Worm (Caenorhabditis elegans): Measurements from ENCODE around the gene vps-52.

vps-52 gene

DNA sequence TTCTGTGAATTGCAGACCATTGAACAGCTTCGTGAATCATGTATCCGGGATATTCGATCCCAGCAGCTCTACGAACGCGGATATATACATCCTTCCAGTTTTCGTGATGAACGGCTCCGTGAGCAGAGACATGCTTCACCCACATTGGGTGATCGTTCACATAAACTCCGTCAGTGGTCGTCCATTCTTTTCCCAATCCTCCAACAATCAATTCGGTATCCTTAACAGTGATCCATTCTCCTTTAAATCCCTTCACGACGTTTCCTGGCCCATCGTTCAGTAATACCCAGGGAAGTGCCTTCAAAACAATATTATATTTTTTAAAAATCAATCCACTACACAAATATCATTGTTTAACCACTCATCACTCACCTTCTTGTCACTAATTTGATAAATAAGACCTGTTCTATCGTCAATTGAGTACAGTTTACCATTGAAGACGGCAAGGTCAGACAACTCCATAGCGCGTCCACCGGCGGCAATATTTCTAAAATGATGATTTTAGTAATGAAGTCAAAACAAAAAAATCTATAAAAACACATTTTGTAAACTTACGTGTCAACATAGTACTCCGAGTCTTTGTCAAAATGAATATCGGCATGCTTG is 3.7 kb downstream of the vps-52 start (continued):
- TF ChIP-seq C34B4.2 (tag; optimal IDR thresholded peaks at IDR 0.05) (no peak), ama-1 (optimal IDR thresholded peaks at IDR 0.05) (no peak)

DNA sequence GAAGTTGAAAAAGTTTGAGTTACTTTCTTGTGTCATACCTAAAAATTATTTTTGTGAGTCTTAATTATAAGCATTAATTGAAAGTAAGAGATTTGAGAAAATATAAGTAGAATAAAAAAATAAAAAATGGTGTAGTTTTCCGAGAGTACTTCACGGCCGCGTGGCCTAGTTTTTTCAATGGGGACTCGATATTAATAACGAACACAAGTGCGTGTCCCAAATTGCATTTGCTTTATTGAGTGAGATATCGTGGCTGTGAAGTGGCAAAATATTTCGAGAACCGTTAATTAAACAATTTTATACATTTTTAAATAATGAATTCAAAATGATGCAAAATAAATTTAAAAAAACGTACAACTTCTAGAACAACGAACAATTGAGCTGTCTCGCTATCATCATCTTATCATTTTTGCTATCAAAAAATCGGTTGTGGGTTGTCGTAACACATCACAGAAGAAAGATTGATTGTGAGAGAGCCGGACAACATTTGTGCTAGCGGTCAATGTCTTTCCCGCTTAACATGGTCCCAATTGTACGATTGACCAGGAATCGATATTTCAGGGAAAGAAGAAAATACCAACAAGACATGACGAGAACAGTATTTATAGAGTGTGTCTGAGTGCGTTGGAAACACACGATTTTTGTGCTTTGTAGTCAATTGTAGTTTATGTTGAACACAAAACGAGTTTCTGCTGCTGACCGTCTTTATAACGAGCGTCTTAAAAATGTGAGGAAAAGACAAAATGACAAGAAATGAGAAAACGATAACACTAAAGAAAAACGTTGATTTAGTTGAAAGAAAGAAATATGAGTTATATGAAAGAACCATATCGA is 4.8 kb downstream of the vps-52 start, which contains the start of gene apy-1:
Gene apy-1, minus strand, starts transcription at position 38 of the 834 bp plus-strand sequence.
- TF ChIP-seq dpl-1 (GFP tag; optimal IDR thresholded peaks at IDR 0.05) (no peak), C04F5.9 (tag; optimal IDR thresholded peaks at IDR 0.05) (peak; percentile 23), fkh-4 (tag; optimal IDR thresholded peaks at IDR 0.05; ENCODE audit: borderline replicate concordance) (peak; percentile 24), isw-1 (GFP tag; IDR thresholded peaks at IDR 0.05) (no peak), lin-14 (GFP tag; optimal IDR thresholded peaks at IDR 0.05) (peak; percentile 82), jun-1 (tag; optimal IDR thresholded peaks at IDR 0.05) (no peak), hlh-4 (tag; optimal IDR thresholded peaks at IDR 0.05) (peak; percentile 29), nhr-76 (tag; optimal IDR thresholded peaks at IDR 0.05) (no peak), ztf-11 (tag; optimal IDR thresholded peaks at IDR 0.05) (peak in 1 of 2 experiments; percentile 71), egl-13 (tag; optimal IDR thresholded peaks at IDR 0.05) (peak; percentile 66), blmp-1 (tag; optimal IDR thresholded peaks at IDR 0.05) (peak; percentile 27), ces-1 (GFP tag; optimal IDR thresholded peaks at IDR 0.05) (no peak), skn-1 (tag; optimal IDR thresholded peaks at IDR 0.05) (no peak), aly-2 (tag; optimal IDR thresholded peaks at IDR 0.05) (no peak), egl-27 (tag; optimal IDR thresholded peaks at IDR 0.05) (no peak), unc-62 (GFP tag; optimal IDR thresholded peaks at IDR 0.05) (no peak), unc-98 (GFP tag; IDR thresholded peaks at IDR 0.05) (no peak), nhr-85 (tag) (peak; percentile 87), ama-1 (optimal IDR thresholded peaks at IDR 0.05) (no peak), nhr-71 (tag; optimal IDR thresholded peaks at IDR 0.05) (peak; percentile 50), pax-3 (tag; optimal IDR thresholded peaks at IDR 0.05) (no peak), zip-4 (GFP tag; optimal IDR thresholded peaks at IDR 0.05) (no peak), lsy-2 (tag; optimal IDR thresholded peaks at IDR 0.05) (peak; percentile 31 to 34), ceh-90 (tag; optimal IDR thresholded peaks at IDR 0.05) (peak; percentile 59), fkh-8 (tag; optimal IDR thresholded peaks at IDR 0.05) (no peak), lin-39 (tag; optimal IDR thresholded peaks at IDR 0.05) (no peak), C34B4.2 (tag; optimal IDR thresholded peaks at IDR 0.05) (no peak), ceh-88 (GFP tag; IDR thresholded peaks at IDR 0.05) (0 out of 2 replicates have a peak, but pooled peaks have one; percentile 18), nhr-47 (tag; optimal IDR thresholded peaks at IDR 0.05) (peak; percentile 69), efl-1 (optimal IDR thresholded peaks at IDR 0.05) (no peak), efl-1 (GFP tag; optimal IDR thresholded peaks at IDR 0.05 in 1 of 2) (no peak), lin-15B (tag; optimal IDR thresholded peaks at IDR 0.05) (no peak), elt-2 (tag; optimal IDR thresholded peaks at IDR 0.05) (peak; percentile 54), unc-30 (tag; optimal IDR thresholded peaks at IDR 0.05) (no peak), nhr-20 (tag; optimal IDR thresholded peaks at IDR 0.05) (peak; percentile 31), snpc-4 (tag; optimal IDR thresholded peaks at IDR 0.05) (no peak), vab-15 (tag; optimal IDR thresholded peaks at IDR 0.05) (no peak), pqm-1 (tag; optimal IDR thresholded peaks at IDR 0.05) (no peak), sptf-1 (tag; optimal IDR thresholded peaks at IDR 0.05) (no peak), tlp-1 (tag; optimal IDR thresholded peaks at IDR 0.05) (no peak), nhr-237 (tag; optimal IDR thresholded peaks at IDR 0.05) (no peak), ets-5 (GFP tag; IDR thresholded peaks at IDR 0.05) (no peak), ceh-82 (tag; optimal IDR thresholded peaks at IDR 0.05) (peak in 2 of 3 experiments; percentile 2 to 3), ceh-63 (GFP tag; optimal IDR thresholded peaks at IDR 0.05) (no peak), ztf-4 (tag; optimal IDR thresholded peaks at IDR 0.05) (no peak), unc-130 (tag; optimal IDR thresholded peaks at IDR 0.05) (no peak), nhr-12 (tag; optimal IDR thresholded peaks at IDR 0.05) (no peak), nhr-77 (tag; optimal IDR thresholded peaks at IDR 0.05) (no peak), mef-2 (tag; optimal IDR thresholded peaks at IDR 0.05) (no peak), irx-1 (tag; optimal IDR thresholded peaks at IDR 0.05) (peak; percentile 59)
